Worm (Caenorhabditis elegans): ENCODE measurements around the gene ced-3.

The ced-3 gene

DNA sequence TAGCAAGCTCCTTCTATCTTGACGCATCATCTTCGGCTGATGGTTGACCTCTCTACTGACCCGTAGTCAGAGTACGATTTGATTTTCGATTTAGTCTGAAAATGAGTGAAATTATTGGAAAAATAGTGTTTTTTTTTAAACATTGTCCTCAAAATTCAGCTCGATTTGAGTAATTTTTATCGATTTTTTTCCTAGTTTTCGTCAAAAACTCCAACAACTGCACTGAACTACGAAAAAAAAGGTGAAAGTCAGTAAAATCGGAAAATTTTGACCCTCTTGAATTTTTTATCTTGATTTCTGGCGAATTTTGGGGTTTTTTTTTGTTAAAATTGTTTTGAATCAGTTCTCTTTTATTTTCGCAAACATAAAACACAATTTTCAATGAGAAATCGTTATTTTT is at the start of gene ced-3:
ced-3 (minus strand) TSS at position 101 of the 400 bp plus-strand sequence.
- TF ChIP-seq unc-62 (GFP tag; optimal IDR thresholded peaks at IDR 0.05) = no peak

DNA sequence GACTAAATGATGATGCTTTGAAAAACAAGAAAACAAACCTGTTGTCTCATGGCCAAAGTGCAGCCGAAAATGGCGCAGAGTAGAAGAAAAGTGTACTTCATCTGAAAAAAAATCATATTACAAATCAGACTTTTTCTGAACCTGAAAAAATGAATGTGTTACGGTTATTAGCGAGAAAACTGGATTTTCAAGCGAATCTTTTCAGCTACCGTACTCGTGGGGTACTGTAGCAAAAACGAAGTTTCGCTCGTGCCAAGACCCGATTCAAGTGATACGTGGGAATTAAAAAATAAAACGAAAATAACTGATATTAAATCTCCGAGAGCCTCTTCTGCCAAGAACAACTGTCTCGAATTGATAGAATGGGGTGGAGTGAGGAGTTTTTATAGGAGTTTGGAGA is 48.3 kb upstream of the ced-3 start, which contains the start of gene ttr-51:
ttr-51 (minus strand) TSS at position 101 of the 400 bp plus-strand sequence.
- TF ChIP-seq unc-62 (GFP tag; optimal IDR thresholded peaks at IDR 0.05) = no peak

DNA sequence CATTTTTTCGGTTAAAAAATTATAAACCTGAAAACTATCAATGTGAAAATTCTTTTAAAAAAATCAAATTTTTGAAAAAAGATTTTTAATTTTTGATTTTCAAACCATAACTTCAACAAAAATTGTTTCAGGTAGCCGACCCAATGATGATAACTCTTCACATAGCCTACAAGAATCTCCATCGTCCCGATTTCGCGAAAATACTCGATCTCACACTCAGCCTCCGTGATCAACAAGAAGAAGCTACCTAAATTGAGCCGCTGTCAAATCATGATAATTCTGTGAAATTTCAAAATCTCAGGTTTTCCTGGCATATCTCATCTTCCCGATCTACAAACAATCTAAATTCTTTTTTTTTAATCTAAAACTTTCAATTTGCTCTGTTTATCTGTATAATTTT is 46.3 kb upstream of the ced-3 start:
- TF ChIP-seq unc-62 (GFP tag; optimal IDR thresholded peaks at IDR 0.05) = no peak

DNA sequence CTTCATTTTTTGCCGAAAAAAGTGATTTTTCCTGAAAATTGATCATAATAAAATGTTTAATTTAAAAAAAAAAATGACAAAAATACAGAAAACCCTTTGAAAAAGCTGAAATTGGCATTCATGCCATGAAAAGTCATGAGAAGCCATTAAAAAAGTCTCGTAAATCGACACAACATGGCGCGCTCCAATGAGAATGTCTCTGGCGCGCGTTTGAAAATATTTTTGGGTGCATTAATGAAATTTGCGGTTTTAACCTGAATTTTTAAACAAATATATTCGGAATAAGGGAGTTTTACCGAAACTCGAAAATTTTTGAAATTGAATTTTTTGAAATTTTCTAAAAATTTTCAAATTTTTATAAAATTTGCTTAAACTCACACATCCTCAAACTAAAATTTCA is 43.8 kb upstream of the ced-3 start:
- TF ChIP-seq unc-62 (GFP tag; optimal IDR thresholded peaks at IDR 0.05) = no peak

DNA sequence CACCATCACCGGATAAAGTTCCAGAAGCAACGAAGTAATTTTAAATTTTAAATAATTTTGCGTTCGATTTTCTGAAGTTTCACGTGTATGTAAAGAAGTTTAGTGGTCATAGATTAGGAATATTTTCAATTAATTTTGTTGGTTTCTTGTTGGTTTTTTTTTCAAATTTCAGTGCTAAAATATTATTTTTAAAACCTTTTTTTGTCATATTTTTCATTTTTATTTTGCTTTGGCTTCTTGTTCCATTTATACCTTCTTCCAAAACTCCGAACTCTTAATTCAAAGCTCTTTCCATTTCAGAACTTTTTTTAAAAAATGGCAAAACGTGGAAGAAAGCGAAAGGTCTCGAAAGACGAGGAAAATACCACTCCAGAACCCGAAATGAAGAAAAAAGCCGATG is 43.0 kb upstream of the ced-3 start, which contains the start of gene JC8.7:
JC8.7 (plus strand) TSS at position 301 of the 400 bp plus-strand sequence.
- TF ChIP-seq unc-62 (GFP tag; optimal IDR thresholded peaks at IDR 0.05) = no peak

DNA sequence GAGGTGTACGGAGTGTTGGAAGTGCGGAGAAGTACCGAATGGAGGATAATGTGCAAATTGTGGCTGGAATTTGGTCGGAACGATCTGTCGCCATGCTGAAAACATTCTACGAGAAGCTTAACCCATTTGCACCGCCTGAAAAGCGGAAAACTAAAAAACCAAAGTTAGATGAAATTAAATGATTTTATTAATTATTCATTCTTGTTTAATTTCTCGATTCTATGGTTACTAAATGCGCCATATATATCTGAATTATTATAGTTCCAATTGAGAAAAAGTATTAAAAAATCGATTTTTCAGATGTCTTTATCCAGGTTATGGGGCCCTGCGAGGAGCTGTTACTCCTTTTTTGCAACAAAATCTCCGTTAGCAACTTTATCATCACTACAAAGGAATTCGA is 40.1 kb upstream of the ced-3 start, which contains the start of gene cox-11:
cox-11 (plus strand) TSS at position 301 of the 400 bp plus-strand sequence.
- no peak for TF ChIP-seq unc-62 (GFP tag; optimal IDR thresholded peaks at IDR 0.05)

DNA sequence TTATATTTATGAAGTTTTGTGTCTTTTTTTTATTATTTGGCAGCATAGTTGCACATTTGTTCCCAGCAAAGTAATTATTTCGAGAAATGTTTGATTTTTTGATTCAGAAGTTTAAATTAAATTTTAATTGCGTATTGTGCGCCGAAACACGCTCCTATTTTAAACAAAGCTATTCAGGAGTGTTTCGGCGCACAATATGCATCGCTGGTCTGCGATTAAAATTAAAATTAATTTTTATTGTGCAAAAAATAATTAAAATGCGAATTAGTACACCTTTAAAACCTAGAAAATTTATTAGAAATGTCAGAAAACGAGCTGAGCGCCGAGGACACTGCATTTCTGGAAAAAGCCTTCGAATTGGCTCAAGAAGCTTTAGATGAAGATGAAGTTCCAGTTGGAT is 39.4 kb upstream of the ced-3 start, which contains the start of gene JC8.4:
JC8.4 (plus strand) TSS at position 301 of the 400 bp plus-strand sequence.
- TF ChIP-seq unc-62 (GFP tag; optimal IDR thresholded peaks at IDR 0.05) = no peak

DNA sequence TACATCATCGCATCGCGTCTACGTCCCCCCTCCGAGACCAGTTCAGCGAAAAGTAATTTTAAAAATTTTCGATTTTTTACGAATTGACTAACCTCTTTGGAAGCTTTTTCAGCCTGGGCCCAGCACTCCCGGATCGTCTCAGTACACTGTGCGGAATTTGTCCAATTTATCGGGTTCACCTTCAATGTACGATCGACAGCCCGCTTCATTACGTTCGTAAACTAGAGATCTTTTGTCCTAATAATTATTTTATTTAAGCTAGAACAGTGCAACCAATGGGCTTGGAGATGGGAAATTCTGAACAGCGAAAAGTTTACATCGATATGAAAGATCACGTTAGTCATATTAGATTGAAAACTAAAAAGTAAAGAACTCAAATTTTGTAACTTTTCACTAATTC is 37.4 kb upstream of the ced-3 start:
- no peak for TF ChIP-seq unc-62 (GFP tag; optimal IDR thresholded peaks at IDR 0.05)

DNA sequence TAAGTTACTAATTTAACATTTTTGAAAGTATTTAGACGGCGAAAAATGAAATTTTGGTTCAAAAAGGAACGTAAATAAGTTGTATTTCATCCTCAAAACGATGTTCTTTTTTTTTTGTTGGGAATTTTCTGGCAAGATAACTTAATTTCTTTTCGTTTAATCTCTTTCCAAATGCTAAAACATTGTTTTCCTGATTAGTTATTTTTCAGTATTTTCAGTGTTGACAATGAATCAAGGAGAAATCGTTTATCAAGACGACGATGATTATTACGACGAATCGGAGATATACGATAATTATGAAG is 36.9 kb upstream of the ced-3 start, which contains the start of gene lin-54:
lin-54 (plus strand) TSS at position 203 of the 302 bp plus-strand sequence.
- no peak for TF ChIP-seq unc-62 (GFP tag; optimal IDR thresholded peaks at IDR 0.05)

DNA sequence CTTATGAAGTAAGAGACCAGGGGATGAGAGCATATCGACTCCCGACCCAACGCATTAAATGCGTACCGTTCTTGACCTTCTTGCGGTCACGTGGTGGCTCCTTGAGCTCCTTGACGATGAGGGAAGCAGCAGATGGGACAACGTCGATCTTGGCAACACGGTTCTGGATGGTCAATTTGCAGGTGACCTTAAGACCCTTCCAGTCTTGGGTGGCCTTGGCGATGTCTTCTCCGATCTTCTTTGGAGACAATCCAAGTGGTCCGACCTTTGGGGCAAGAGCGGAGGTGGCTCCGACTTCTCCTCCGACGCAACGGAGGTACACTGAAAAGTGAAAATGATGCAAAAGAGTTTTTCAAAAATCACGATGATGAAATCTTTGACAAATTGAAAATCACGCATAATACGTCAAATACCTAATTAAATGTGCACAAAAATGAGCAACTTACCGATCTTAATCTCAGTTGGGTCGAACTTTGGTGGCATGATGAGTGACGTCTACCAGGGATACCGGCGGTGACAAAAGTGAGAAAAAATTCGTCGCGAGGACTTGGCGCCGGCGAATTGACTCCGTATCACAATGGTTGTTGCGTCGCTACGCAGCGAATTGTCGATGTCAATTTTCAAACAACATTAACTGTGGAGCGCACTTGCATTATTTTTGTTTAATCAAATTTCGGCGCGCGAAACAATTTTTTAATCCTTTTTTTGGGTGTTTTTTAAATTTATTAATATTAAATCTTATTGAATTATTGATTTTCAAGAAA is 36.3 kb upstream of the ced-3 start, which contains the start of gene rpl-12:
rpl-12 (minus strand) TSS at position 574 of the 764 bp plus-strand sequence.
- TF ChIP-seq unc-62 (GFP tag; optimal IDR thresholded peaks at IDR 0.05) = no peak

DNA sequence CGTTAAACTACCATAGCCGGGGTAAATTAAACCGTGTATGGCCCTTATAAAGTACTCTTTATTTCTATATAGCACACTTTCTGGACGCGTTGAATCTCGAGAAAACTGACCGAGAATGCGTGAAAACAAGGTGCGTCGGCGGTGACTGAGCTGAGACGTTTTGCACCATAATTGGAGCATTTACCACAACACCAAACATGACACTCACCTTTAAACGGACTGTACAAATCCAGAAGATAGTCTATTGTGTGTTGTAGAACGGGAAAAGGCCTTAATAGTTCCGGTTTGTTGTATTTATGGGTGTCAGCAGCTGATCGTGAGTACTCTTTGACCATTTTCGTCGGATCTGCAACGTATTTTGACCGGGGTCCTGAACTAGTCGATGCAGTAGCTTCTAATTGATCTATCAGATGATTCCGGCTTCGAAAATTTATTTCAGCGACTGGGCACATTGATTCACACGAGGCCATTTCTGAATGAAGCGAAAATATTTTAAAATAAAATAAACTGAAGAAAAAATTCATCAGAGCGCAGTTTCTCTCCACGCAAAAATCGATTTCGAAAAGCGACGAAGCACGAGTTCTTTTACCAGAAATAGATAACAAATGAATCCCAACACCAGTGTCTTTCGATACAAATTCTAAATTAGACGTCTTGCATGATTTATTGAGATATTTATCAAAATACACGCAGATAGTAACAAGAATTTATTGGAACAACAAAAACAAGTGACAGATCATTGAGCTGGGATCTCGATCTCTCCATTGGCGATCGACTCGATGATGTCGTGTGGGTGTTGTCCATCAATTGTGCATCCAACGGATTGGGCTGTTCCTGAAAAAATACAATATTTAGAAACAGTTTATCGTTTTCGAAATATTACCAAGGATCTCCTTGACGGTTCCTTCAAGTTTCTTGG is 35.3 kb upstream of the ced-3 start, which contains the start of gene tag-115:
tag-115 (minus strand) TSS at position 472 of the 919 bp plus-strand sequence.
- TF ChIP-seq unc-62 (GFP tag; optimal IDR thresholded peaks at IDR 0.05) = no peak

DNA sequence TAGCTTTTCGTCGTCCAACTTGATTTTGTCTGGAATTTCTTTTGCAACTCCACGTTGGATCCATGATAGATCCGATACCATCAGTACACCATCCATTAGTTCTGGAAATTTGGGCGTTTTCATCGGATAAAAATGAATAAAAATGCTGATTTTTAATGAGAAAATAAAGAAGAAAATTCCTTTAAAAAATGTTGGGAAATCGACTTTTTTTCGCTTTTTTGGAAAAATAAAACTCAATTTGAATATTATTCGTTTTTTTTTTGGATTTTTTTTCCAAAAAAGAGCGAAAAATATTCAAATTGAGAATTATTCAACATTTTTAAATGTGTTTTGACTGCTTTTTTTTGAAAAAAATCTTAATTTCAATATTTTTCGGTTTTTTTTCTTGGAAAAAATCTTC is 32.5 kb upstream of the ced-3 start, which contains the start of gene pwp-1:
pwp-1 (minus strand) TSS at position 101 of the 400 bp plus-strand sequence.
- TF ChIP-seq unc-62 (GFP tag; optimal IDR thresholded peaks at IDR 0.05) = no peak

DNA sequence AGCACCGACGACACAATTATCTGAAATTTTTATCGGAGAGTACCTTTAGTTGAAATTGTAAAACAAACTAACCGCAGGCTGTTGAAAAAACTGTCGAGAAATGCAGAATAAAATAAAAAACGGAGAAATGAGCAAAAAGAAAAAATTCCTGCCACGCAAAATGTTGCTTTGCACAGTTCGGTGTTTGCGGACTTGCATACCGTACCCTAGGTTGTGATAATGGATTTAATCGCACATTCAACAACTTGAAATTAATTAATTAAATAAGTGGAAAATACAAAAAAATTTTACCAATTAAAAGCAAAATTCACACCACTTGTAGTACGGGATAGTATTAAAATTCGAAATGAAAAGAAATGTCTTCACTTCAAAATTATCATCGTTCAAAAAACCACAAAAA is 27.5 kb upstream of the ced-3 start:
- no peak for TF ChIP-seq unc-62 (GFP tag; optimal IDR thresholded peaks at IDR 0.05)

DNA sequence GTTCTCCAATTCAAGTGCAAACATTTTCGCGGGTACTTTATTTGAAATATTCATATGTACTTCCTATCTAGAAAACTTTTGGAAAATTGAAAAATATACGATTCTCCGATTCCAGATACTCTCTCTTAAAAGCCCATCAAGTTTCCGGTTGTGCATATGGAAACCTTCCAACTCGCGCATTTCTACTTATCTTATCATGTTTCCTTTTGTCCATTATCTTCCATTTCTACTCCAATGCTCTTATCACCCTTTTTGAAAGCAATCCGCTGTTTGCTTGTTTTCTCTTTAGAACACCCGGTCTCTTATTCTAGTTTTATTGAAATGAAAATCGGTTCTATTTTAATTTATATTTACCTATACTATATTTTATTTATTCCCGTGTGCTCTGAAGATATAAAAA is 17.7 kb upstream of the ced-3 start, which contains the start of gene C48D1.5:
C48D1.5 (plus strand) TSS at position 301 of the 400 bp plus-strand sequence.
- no peak for TF ChIP-seq unc-62 (GFP tag; optimal IDR thresholded peaks at IDR 0.05)

DNA sequence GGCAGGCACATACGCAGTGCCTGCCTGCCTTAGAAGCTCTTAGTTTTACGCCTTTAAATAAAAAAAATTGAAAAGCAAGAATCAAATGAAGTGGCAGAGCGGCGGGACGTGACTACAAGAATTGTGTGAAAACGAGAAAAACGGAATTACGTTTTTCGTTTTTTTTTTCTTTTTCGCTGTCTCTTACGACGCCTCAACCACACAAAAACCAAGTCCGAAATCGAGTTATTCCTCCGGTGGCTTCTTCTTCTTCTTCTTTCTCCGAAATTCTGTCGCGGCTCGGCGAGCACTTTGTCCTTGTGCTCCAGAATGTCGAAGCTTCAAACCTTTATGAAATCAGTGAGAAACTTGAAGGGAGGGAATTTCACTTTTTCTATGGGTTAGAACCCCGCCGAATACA is 16.7 kb upstream of the ced-3 start:
- no peak for TF ChIP-seq unc-62 (GFP tag; optimal IDR thresholded peaks at IDR 0.05)

DNA sequence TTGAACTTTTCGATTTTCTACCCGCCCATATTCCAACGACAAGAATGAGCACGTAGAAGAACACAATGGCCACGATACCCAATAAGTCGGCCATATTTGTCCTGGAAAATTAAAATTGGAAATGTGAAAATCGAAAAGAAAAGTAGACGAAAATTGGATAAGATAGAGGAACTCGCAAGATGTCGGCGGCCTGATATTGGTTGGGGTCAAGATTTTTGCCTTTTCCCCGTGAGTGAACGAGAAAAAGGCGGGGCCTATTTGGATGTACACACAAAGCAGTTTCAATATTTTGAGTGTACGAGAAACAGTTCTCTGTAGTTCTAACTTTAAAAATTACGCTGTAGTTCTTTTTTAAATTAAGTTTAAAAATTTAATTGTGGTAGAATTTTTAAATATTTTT is 10.5 kb upstream of the ced-3 start, which contains the start of gene cho-1:
cho-1 (minus strand) TSS at position 101 of the 400 bp plus-strand sequence.
- no peak for TF ChIP-seq unc-62 (GFP tag; optimal IDR thresholded peaks at IDR 0.05)
